Worm (Caenorhabditis elegans): ENCODE results near the gene gnrr-2.

gnrr-2 gene

ce11 chrV:14438099-14438739 lies 29.3 kb downstream of the gnrr-2 start:
- TF ChIP-seq unc-62 (GFP tag; optimal IDR thresholded peaks at IDR 0.05) = no peak

ce11 chrV:14439236-14439635 lies 30.4 kb downstream of the gnrr-2 start:
- TF ChIP-seq unc-62 (GFP tag; optimal IDR thresholded peaks at IDR 0.05) = no peak

ce11 chrV:14440841-14441240 lies 32.0 kb downstream of the gnrr-2 start, which contains the start of gene F23B12.4:
Gene F23B12.4, plus strand, starts transcription at chrV:14441141.
- TF ChIP-seq unc-62 (GFP tag; optimal IDR thresholded peaks at IDR 0.05) = no peak

ce11 chrV:14446453-14446852 lies 37.6 kb downstream of the gnrr-2 start:
- no peak for TF ChIP-seq unc-62 (GFP tag; optimal IDR thresholded peaks at IDR 0.05)

DNA sequence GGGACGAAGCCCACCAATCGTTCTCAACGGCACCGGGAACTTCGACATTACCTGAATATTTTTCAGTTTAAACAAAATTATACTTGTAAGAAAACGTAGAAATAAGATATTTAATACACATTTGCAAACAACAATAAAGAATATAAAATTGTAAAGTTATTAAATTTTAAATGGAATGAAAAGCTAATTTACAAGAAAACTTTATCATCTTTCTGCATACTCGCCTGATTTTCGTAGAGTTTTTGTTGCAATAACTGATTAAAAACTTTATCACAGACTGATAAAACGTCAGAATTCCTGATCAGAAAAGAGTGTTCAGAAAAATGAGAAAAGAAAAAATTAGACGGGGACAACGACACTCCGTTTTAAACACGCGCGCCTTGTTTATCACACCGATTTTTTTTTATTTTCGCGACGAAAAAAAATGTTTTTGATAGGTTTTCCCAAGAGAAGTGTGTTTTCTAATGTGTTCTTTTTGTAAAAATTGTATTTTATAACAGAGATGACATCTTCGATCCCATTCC lies 38.4 kb downstream of the gnrr-2 start, which contains the start of the genes dlat-1 and fntb-1:
Gene dlat-1, minus strand, starts transcription at position 51 of the 524 bp plus-strand sequence.
Gene fntb-1, plus strand, starts transcription at position 412 of the 524 bp plus-strand sequence.
- no peak for TF ChIP-seq unc-62 (GFP tag; optimal IDR thresholded peaks at IDR 0.05)

DNA sequence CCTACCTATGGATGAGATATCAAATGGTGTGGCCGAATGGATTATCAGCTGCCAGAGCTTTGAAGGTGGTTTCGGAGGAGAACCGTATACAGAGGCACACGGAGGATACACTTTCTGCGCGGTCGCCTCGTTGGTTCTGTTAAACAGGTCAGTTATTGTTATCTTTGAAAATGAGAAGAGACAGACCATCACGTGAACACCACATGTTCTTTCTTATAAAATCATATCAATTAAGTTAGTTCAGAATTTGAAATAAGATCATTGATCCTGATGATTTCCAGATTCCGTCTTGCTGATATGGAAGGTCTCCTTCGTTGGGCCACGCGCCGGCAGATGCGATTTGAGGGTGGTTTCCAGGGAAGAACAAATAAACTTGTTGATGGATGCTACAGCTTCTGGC lies 39.8 kb downstream of the gnrr-2 start:
- no peak for TF ChIP-seq unc-62 (GFP tag; optimal IDR thresholded peaks at IDR 0.05)

DNA sequence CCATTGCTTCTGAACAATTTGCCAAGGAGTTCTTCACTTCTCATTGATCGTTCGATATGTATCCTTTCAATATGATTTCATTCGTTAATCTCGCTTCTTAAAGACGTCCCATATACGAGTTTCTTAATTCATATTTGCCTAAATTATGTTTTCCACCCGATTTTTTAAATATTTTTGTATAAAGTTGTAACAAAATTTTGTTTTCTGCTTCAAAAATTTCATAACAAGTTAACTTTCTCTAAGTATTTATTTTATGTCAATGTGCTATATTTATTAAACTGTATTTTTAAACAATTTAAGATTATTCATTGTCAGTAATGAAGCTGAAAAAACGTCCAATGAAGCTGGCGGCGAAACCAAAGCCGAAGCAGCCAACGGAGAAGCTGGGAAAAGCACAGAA lies 40.5 kb downstream of the gnrr-2 start, which contains the start of gene F23B12.7:
Gene F23B12.7, plus strand, starts transcription at position 301 of the 400 bp plus-strand sequence.
- no peak for TF ChIP-seq unc-62 (GFP tag; optimal IDR thresholded peaks at IDR 0.05)

ce11 chrV:14456626-14457025 lies 47.8 kb downstream of the gnrr-2 start, which contains the start of gene bmk-1:
Gene bmk-1, minus strand, starts transcription at chrV:14456984.
- TF ChIP-seq unc-62 (GFP tag; optimal IDR thresholded peaks at IDR 0.05) = no peak

DNA sequence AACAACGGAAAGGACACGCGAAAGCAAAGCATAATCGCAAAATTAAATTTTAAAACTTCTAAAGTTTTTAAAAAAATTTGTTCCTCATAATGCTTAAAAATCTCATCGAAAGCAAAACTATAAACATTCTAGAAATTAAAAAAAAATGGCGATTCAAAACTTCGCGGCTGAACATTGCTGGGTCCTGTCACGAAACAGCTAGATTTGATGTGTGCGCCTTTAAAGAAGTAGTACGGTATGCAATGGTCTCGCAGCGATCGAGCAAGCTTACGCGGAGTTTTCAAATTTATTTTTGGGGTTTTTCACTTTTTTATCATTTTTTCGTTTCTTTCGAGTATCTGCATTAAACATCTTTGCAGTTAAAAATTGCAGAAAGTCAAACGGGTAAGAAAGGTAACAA lies 48.2 kb downstream of the gnrr-2 start, which contains the start of gene coh-3:
Gene coh-3, plus strand, starts transcription at position 353 of the 400 bp plus-strand sequence.
- TF ChIP-seq unc-62 (GFP tag; optimal IDR thresholded peaks at IDR 0.05) = no peak

ce11 chrV:14460122-14460521 lies 51.2 kb downstream of the gnrr-2 start:
- TF ChIP-seq unc-62 (GFP tag; optimal IDR thresholded peaks at IDR 0.05) = no peak

- no peak for TF ChIP-seq unc-62 (GFP tag; optimal IDR thresholded peaks at IDR 0.05)
Measured at ce11 chrV:14460615-14461102, 51.8 kb downstream of the gnrr-2 start, which contains the start of gene F08H9.2. Gene F08H9.2, plus strand, starts transcription at chrV:14460665.

All from whole organism, dauer.